Fruit fly (Drosophila melanogaster) whole organism, embryonic: Measurements from ENCODE around the gene Doc1.

Source experiments
- CG10147 ChIP-seq: fragments of 200-800 bp; sonication (Bioruptor generic); optimal IDR thresholded peaks from 2 replicates; lab custom pipeline; 2019; ENCODE audit warnings: missing biosample characterization, mild to moderate bottlenecking, missing genetic modification characterization, moderate library complexity
- CG10431 ChIP-seq: fragments of 200-800 bp; sonication (Bioruptor generic); optimal IDR thresholded peaks from 3 replicates; lab custom pipeline; 2018; ENCODE audit warnings: missing biosample characterization, mild to moderate bottlenecking, missing genetic modification characterization
- CG10543 ChIP-seq: fragments of 200-800 bp; sonication (Bioruptor generic); optimal IDR thresholded peaks from 3 replicates; lab custom pipeline; 2017; ENCODE audit warnings: missing biosample characterization, mild to moderate bottlenecking, missing genetic modification characterization, moderate library complexity
- CG11247 ChIP-seq: fragments of 200-800 bp; sonication (Bioruptor generic); IDR thresholded peaks from 2 replicates; pipeline ENCODE4 v1.3.6; 2022; ENCODE audit warnings: missing biosample characterization, missing genetic modification characterization
- CG11695 ChIP-seq: fragments of 200-800 bp; sonication (Bioruptor generic); IDR thresholded peaks from 3 replicates; pipeline ENCODE4 v1.3.6; 2022; ENCODE audit warnings: missing biosample characterization, missing genetic modification characterization
- CG12104 ChIP-seq: fragments of 200-800 bp; sonication (Bioruptor generic); optimal IDR thresholded peaks from 3 replicates; lab custom pipeline; 2016; ENCODE audit warnings: missing biosample characterization, missing genetic modification characterization
- CG13123 ChIP-seq: fragments of 200-800 bp; sonication (Bioruptor generic); optimal IDR thresholded peaks from 2 replicates; lab custom pipeline; 2016; ENCODE audit warnings: missing biosample characterization, missing genetic modification characterization
- CG14860 ChIP-seq: fragments of 200-800 bp; sonication (Bioruptor generic); IDR thresholded peaks from 3 replicates; pipeline ENCODE4 v1.3.6; 2022; ENCODE audit warnings: missing biosample characterization, missing genetic modification characterization; ENCODE audit not compliant: partially characterized antibody
- CG17829 ChIP-seq: fragments of 200-800 bp; optimal IDR thresholded peaks from 2 replicates; lab custom pipeline; 2019; ENCODE audit warnings: missing biosample characterization, mild to moderate bottlenecking, missing genetic modification characterization, moderate library complexity
- CG18599 ChIP-seq: fragments of 200-800 bp; sonication (Bioruptor generic); optimal IDR thresholded peaks from 3 replicates; lab custom pipeline; 2017; ENCODE audit warnings: missing biosample characterization, missing genetic modification characterization, mild to moderate bottlenecking, moderate library complexity, missing genetic modification reagents
- CG2129 ChIP-seq: fragments of 200-800 bp; sonication (Bioruptor generic); IDR thresholded peaks from 2 replicates; pipeline ENCODE4 v1.3.6; 2022; ENCODE audit warnings: missing biosample characterization, missing genetic modification characterization; ENCODE audit not compliant: partially characterized antibody
- CG34422 ChIP-seq: fragments of 200-800 bp; sonication (Bioruptor generic); IDR thresholded peaks from 3 replicates; pipeline ENCODE4 v1.3.6; 2022; ENCODE audit warnings: missing biosample characterization, missing genetic modification characterization
- CG3847 ChIP-seq: fragments of 200-800 bp; sonication (Bioruptor generic); IDR thresholded peaks from 2 replicates; pipeline ENCODE4 v1.3.6; 2022; ENCODE audit warnings: missing biosample characterization, missing genetic modification characterization
- CG42726 ChIP-seq: fragments of 200-800 bp; sonication (Bioruptor generic); IDR thresholded peaks from 2 replicates; pipeline ENCODE4 v1.3.6; 2022; ENCODE audit warnings: missing biosample characterization, missing genetic modification characterization; ENCODE audit not compliant: partially characterized antibody
- CG4617 ChIP-seq: fragments of 200-800 bp; sonication (Bioruptor generic); optimal IDR thresholded peaks from 3 replicates; lab custom pipeline; 2016; ENCODE audit warnings: missing biosample characterization, missing genetic modification characterization, borderline replicate concordance
- CG6813 ChIP-seq: fragments of 200-800 bp; sonication (Bioruptor generic); optimal IDR thresholded peaks from 2 replicates; lab custom pipeline; 2017; ENCODE audit warnings: missing biosample characterization, missing genetic modification characterization, mild to moderate bottlenecking, moderate library complexity, missing genetic modification reagents
- CG7928 ChIP-seq: fragments of 200-800 bp; sonication (Bioruptor generic); optimal IDR thresholded peaks from 2 replicates; lab custom pipeline; 2017; ENCODE audit warnings: missing biosample characterization, mild to moderate bottlenecking, missing genetic modification characterization
- Dip2 ChIP-seq: fragments of 200-800 bp; sonication (Bioruptor generic); IDR thresholded peaks from 2 replicates; pipeline ENCODE4 v1.3.6; 2022; ENCODE audit warnings: missing biosample characterization, missing genetic modification characterization
- Dip3 ChIP-seq: fragments of 200-800 bp; sonication (Bioruptor generic); optimal IDR thresholded peaks from 3 replicates; lab custom pipeline; 2016; ENCODE audit warnings: missing biosample characterization, missing genetic modification characterization
- E2f1 ChIP-seq: fragments of 200-800 bp; sonication (Bioruptor generic); IDR thresholded peaks from 2 replicates; pipeline ENCODE4 v1.3.6; 2022; ENCODE audit warnings: missing biosample characterization, missing genetic modification characterization
- Eip74EF ChIP-seq, 2 experiments: fragments of 200-800 bp in 1 of 2; fragments of >200 bp in 1 of 2; sonication (Bioruptor generic) in 1 of 2; optimal IDR thresholded peaks; 2 replicates each; lab custom pipeline; 2017 to 2019; ENCODE audit warnings: missing biosample characterization in 2 of 2, missing genetic modification characterization in 2 of 2, mild to moderate bottlenecking in 1 of 2, moderate library complexity in 1 of 2
- Lim3 ChIP-seq: fragments of 200-800 bp; sonication (Bioruptor generic); IDR thresholded peaks from 2 replicates; pipeline ENCODE4 v1.3.6; 2022; ENCODE audit warnings: missing biosample characterization, missing genetic modification characterization
- MBD-R2 ChIP-seq: fragments of 200-800 bp; sonication (Bioruptor generic); IDR thresholded peaks from 2 replicates; pipeline ENCODE4 v1.3.6; 2022; ENCODE audit warnings: missing biosample characterization, missing genetic modification characterization
- Med ChIP-seq: fragments of 200-800 bp; sonication (Bioruptor generic); peaks from one replicate; lab custom pipeline; 2016; ENCODE audit warnings: missing biosample characterization, missing genetic modification characterization, mild to moderate bottlenecking, inconsistent platforms, moderate library complexity
- NC2β ChIP-seq: fragments of 200-800 bp; sonication (Bioruptor generic); optimal IDR thresholded peaks from 2 replicates; lab custom pipeline; 2016; ENCODE audit warnings: missing biosample characterization, missing genetic modification characterization
- Pdp1 ChIP-seq, 2 experiments: fragments of 200-800 bp; sonication (Bioruptor generic); optimal IDR thresholded peaks; 3 replicates each; lab custom pipeline; 2016; ENCODE audit warnings: missing biosample characterization in 2 of 2, missing genetic modification characterization in 2 of 2, mild to moderate bottlenecking in 1 of 2, moderate library complexity in 1 of 2
- Sox100B ChIP-seq: fragments of 200-800 bp; sonication (Bioruptor generic); optimal IDR thresholded peaks from 3 replicates; lab custom pipeline; 2018; ENCODE audit warnings: missing biosample characterization, mild to moderate bottlenecking, missing genetic modification characterization
- Spps ChIP-seq: fragments of 200-800 bp; sonication (Bioruptor generic); optimal IDR thresholded peaks from 2 replicates; lab custom pipeline; 2018; ENCODE audit warnings: missing biosample characterization, mild to moderate bottlenecking, missing genetic modification characterization
- br ChIP-seq: fragments of >200 bp; optimal IDR thresholded peaks from 2 replicates; lab custom pipeline; 2017
- cas ChIP-seq: fragments of 200-800 bp; sonication (Bioruptor generic); IDR thresholded peaks from 2 replicates; pipeline ENCODE4 v1.3.6; 2022; ENCODE audit warnings: missing biosample characterization, missing genetic modification characterization
- cg ChIP-seq: fragments of 200-800 bp; sonication (Bioruptor generic); optimal IDR thresholded peaks from 3 replicates; lab custom pipeline; 2019; ENCODE audit warnings: missing biosample characterization, mild to moderate bottlenecking, missing genetic modification characterization, moderate library complexity
- chinmo ChIP-seq: fragments of 200-800 bp; sonication (Bioruptor generic); IDR thresholded peaks from 4 replicates; pipeline ENCODE4 v1.3.6; 2022; ENCODE audit warnings: missing biosample characterization, missing genetic modification characterization; ENCODE audit not compliant: partially characterized antibody
- ewg ChIP-seq: fragments of 200-800 bp; sonication (Bioruptor generic); optimal IDR thresholded peaks from 3 replicates; lab custom pipeline; 2017; ENCODE audit warnings: mild to moderate bottlenecking, missing biosample characterization, missing genetic modification reagents, missing genetic modification characterization
- exex ChIP-seq: fragments of 200-800 bp; sonication (Bioruptor generic); optimal IDR thresholded peaks from 4 replicates; lab custom pipeline; 2018; ENCODE audit warnings: missing biosample characterization, mild to moderate bottlenecking, missing genetic modification characterization, moderate library complexity
- grau ChIP-seq: fragments of 200-800 bp; optimal IDR thresholded peaks from 3 replicates; lab custom pipeline; 2019; ENCODE audit warnings: missing biosample characterization, mild to moderate bottlenecking, missing genetic modification characterization, moderate library complexity
- hkb ChIP-seq, 2 experiments: fragments of 200-800 bp in 1 of 2; fragments of >200 bp in 1 of 2; sonication (Bioruptor generic) in 1 of 2; IDR thresholded peaks in 1 of 2; optimal IDR thresholded peaks in 1 of 2; 2 replicates each; pipeline versions ENCODE4 v1.3.6 to Lab custom; 2017 to 2022; ENCODE audit warnings: missing biosample characterization in 1 of 2, missing genetic modification characterization in 1 of 2
- jumu ChIP-seq: fragments of 200-800 bp; sonication (Bioruptor generic); optimal IDR thresholded peaks from 3 replicates; lab custom pipeline; 2016; ENCODE audit warnings: missing biosample characterization, missing genetic modification characterization
- maf-S ChIP-seq: fragments of 200-800 bp; sonication (Bioruptor generic); optimal IDR thresholded peaks from 2 replicates; lab custom pipeline; 2016; ENCODE audit warnings: missing biosample characterization, missing genetic modification characterization
- mirr ChIP-seq: fragments of 200-800 bp; sonication (Bioruptor generic); optimal IDR thresholded peaks from 3 replicates; lab custom pipeline; 2018; ENCODE audit warnings: missing biosample characterization, mild to moderate bottlenecking, missing genetic modification characterization
- nom ChIP-seq: fragments of 200-800 bp; sonication (Bioruptor generic); optimal IDR thresholded peaks from 2 replicates; lab custom pipeline; 2017; ENCODE audit warnings: missing biosample characterization, missing genetic modification characterization, mild to moderate bottlenecking, moderate library complexity, missing genetic modification reagents
- pho ChIP-seq: fragments of 200-800 bp; sonication (Bioruptor generic); optimal IDR thresholded peaks from 2 replicates; lab custom pipeline; 2016; ENCODE audit warnings: missing biosample characterization, missing genetic modification characterization
- sd ChIP-seq: fragments of 200-800 bp; sonication (Bioruptor generic); optimal IDR thresholded peaks from 3 replicates; lab custom pipeline; 2018; ENCODE audit warnings: missing biosample characterization, mild to moderate bottlenecking, missing genetic modification characterization, moderate library complexity
- seq ChIP-seq: fragments of 200-800 bp; sonication (Bioruptor generic); IDR thresholded peaks from 2 replicates; pipeline ENCODE4 v1.3.6; 2022; ENCODE audit warnings: missing biosample characterization, missing genetic modification characterization
- toy ChIP-seq: fragments of 200-800 bp; sonication (Bioruptor generic); IDR thresholded peaks from 2 replicates; pipeline ENCODE4 v1.3.6; 2022; ENCODE audit warnings: missing biosample characterization, missing genetic modification characterization
- trem ChIP-seq: fragments of 200-800 bp; optimal IDR thresholded peaks from 3 replicates; lab custom pipeline; 2019; ENCODE audit warnings: missing biosample characterization, mild to moderate bottlenecking, missing genetic modification characterization, moderate library complexity
- ttk ChIP-seq: fragments of 200-800 bp; sonication (Bioruptor generic); IDR thresholded peaks from 2 replicates; pipeline ENCODE4 v2.1.2; 2022; ENCODE audit warnings: missing biosample characterization, missing genetic modification characterization
- tup ChIP-seq: fragments of 200-800 bp; sonication (Bioruptor generic); optimal IDR thresholded peaks from 2 replicates; lab custom pipeline; 2016; ENCODE audit warnings: missing biosample characterization, mild to moderate bottlenecking, missing genetic modification characterization, moderate library complexity
- unc-4 ChIP-seq: fragments of 200-800 bp; sonication (Bioruptor generic); IDR thresholded peaks from 2 replicates; pipeline ENCODE4 v1.3.6; 2022; ENCODE audit warnings: missing biosample characterization, missing genetic modification characterization; ENCODE audit not compliant: partially characterized antibody
- wek ChIP-seq: fragments of 200-800 bp; sonication (Bioruptor generic); optimal IDR thresholded peaks from 3 replicates; lab custom pipeline; 2018; ENCODE audit warnings: missing biosample characterization, mild to moderate bottlenecking, missing genetic modification characterization, moderate library complexity

The Doc1 gene

dm6 chr3L:9072062-9072730 lies 31.0 kb downstream of the Doc1 start (continued):
- TF ChIP-seq Spps (tag; lab: Kevin White, UChicago) (no peak), nom (GFP tag; lab: Kevin White, UChicago) (peak; percentile 7), CG11247 (GFP tag; lab: Robert Waterston, UW) (no peak), hkb (optimal IDR thresholded peaks at IDR 0.05; lab: Kevin White, UChicago) (no peak), hkb (GFP tag; IDR thresholded peaks at IDR 0.05; lab: Robert Waterston, UW) (no peak), CG10543 (GFP tag; lab: Kevin White, UChicago) (no peak), NC2β (GFP tag; lab: Kevin White, UChicago) (no peak), ttk (GFP tag; lab: Robert Waterston, UW) (no peak), CG2129 (GFP tag; lab: Robert Waterston, UW) (no peak), trem (no peak), unc-4 (no peak), CG12104 (GFP tag; lab: Kevin White, UChicago) (no peak), Lim3 (GFP tag; lab: Robert Waterston, UW) (no peak), chinmo (GFP tag; lab: Robert Waterston, UW) (peak; percentile 85; the same call in 1 of the 4 replicates), CG13123 (GFP tag; lab: Kevin White, UChicago) (no peak), mirr (GFP tag; lab: Kevin White, UChicago) (peak; percentile 41), MBD-R2 (GFP tag; lab: Robert Waterston, UW) (peak; percentile 29; the same call in 1 of the 2 replicates), cg (peak; percentile 92), CG10431 (no peak), Eip74EF (GFP tag; optimal IDR thresholded peaks at IDR 0.05; lab: Kevin White, UChicago) (no peak), cas (GFP tag; lab: Robert Waterston, UW) (no peak), Dip2 (no peak), Sox100B (GFP tag; lab: Kevin White, UChicago) (no peak), CG6813 (GFP tag; lab: Kevin White, UChicago) (no peak), E2f1 (GFP tag; lab: Robert Waterston, UW) (no peak), Med (GFP tag; lab: Kevin White, UChicago) (peak; percentile 47), grau (tag; lab: Kevin White, UChicago) (no peak), CG42726 (no peak), CG17829 (tag; lab: Kevin White, UChicago) (no peak), tup (GFP tag; lab: Kevin White, UChicago) (no peak), CG18599 (GFP tag; lab: Kevin White, UChicago) (no peak), toy (GFP tag; lab: Robert Waterston, UW) (no peak), CG3847 (no peak), Dip3 (GFP tag; lab: Kevin White, UChicago) (no peak), CG14860 (GFP tag; lab: Robert Waterston, UW) (no peak), CG11695 (GFP tag; lab: Robert Waterston, UW) (no peak), exex (tag; lab: Kevin White, UChicago) (peak; percentile 35), CG10147 (no peak), pho (GFP tag; lab: Kevin White, UChicago) (no peak), br (lab: Kevin White, UChicago) (no peak), CG7928 (no peak), wek (GFP tag; lab: Kevin White, UChicago) (peak; percentile 71), sd (tag; lab: Kevin White, UChicago) (peak; percentile 12), maf-S (GFP tag; lab: Kevin White, UChicago) (no peak), CG4617 (peak; percentile 2), ewg (GFP tag; lab: Kevin White, UChicago) (no peak), CG34422 (GFP tag; lab: Robert Waterston, UW) (no peak), Pdp1 (GFP tag; optimal IDR thresholded peaks at IDR 0.05; lab: Kevin White, UChicago) (no peak), jumu (GFP tag; lab: Kevin White, UChicago) (no peak), seq (GFP tag; lab: Robert Waterston, UW) (no peak)
